Fruit fly (Drosophila melanogaster): ENCODE data around the gene Sxl.

dm6 chrX:7097859-7098303 is at the start of gene Sxl:
- peak; percentile 33 for TF ChIP-seq h (GFP tag; optimal IDR thresholded peaks at IDR 0.05)
- TF ChIP-seq Vsx2 (GFP tag; optimal IDR thresholded peaks at IDR 0.05; ENCODE audit: partially characterized antibody), result no peak
- TF ChIP-seq br (GFP tag; optimal IDR thresholded peaks at IDR 0.05), result peak; percentile 29
- no peak for TF ChIP-seq sage (GFP tag; optimal IDR thresholded peaks at IDR 0.05)
- no peak for TF ChIP-seq pan (optimal IDR thresholded peaks at IDR 0.05)
- TF ChIP-seq CG9705 (GFP tag; optimal IDR thresholded peaks at IDR 0.05), result no peak
